Fruit fly (Drosophila melanogaster): ENCODE data around the gene CG9515.

CG9515 gene

DNA sequence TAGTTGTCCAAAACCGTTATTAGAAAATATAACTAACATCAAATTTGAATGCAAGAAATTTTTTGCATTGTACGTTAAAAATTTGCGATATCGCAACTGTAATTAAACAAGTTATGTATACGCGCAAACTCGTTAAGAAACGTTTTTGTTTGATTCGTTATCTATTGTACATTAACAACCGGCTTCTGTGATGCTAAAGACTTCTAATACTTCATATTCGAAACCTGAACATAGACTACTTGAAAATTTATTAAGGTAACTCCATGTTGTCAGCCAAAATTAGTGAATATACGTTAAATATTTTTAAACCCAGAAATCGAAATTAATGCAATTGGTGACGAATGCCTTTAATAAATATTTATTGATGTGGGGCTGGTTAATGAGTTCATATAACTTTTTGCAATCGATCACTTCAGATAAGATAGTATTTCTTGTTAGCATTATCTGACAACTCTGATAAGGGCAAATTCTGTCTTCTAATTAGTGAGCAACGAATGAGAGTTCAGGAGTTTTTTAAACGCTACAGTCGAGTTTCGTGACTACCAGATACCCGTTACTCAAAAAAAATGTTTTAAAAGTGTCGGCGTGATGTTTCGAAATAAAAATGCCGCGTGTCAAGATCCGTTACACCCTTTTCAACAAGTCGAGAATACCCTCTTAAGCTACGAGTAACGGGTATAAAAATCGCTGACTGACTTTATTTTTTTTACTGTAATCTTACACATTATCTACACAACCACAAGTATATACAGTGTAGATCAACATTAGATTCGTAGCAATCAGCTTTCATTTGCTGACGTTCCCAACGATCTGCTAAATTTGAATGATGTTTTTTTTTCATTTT is 9.4 kb upstream of the CG9515 start (continued):
- TF ChIP-seq CG7963 (GFP tag; IDR thresholded peaks at IDR 0.05; ENCODE audit: partially characterized antibody), result 0 out of 3 replicates have a peak, but pooled peaks have one; percentile 18
- peak; percentile 24 for TF ChIP-seq Sox102F (GFP tag; optimal IDR thresholded peaks at IDR 0.05)
- TF ChIP-seq CG14441 (GFP tag; IDR thresholded peaks at IDR 0.05), result peak; percentile 56
- no peak for TF ChIP-seq sna (GFP tag; IDR thresholded peaks at IDR 0.05; ENCODE audit: partially characterized antibody)
- TF ChIP-seq lmd (GFP tag; IDR thresholded peaks at IDR 0.05), result peak; percentile 60
- TF ChIP-seq CG3995 (GFP tag; optimal IDR thresholded peaks at IDR 0.05), result peak; percentile 10
- no peak for TF ChIP-seq abd-A (tag; optimal IDR thresholded peaks at IDR 0.05)
- TF ChIP-seq chif (GFP tag; optimal IDR thresholded peaks at IDR 0.05), result peak in 1 of 2 experiments; percentile 52
- peak; percentile 76; the same call in 2 of the 3 replicates for TF ChIP-seq Opbp (GFP tag; IDR thresholded peaks at IDR 0.05; ENCODE audit: partially characterized antibody)
- peak; percentile 28 for TF ChIP-seq Hsf (GFP tag; optimal IDR thresholded peaks at IDR 0.05)
- peak; percentile 76 for TF ChIP-seq CTCF (GFP tag; optimal IDR thresholded peaks at IDR 0.05)
- no peak for TF ChIP-seq Nf-YB (GFP tag; optimal IDR thresholded peaks at IDR 0.05)
- no peak for TF ChIP-seq CG5245 (GFP tag; optimal IDR thresholded peaks at IDR 0.05)
- TF ChIP-seq tna (GFP tag; IDR thresholded peaks at IDR 0.05; ENCODE audit: partially characterized antibody), result 0 out of 2 replicates have a peak, but pooled peaks have one; percentile 10
- TF ChIP-seq stwl (tag; optimal IDR thresholded peaks at IDR 0.05), result peak; percentile 87
- peak; percentile 23 for TF ChIP-seq tin (GFP tag; optimal IDR thresholded peaks at IDR 0.05)
- peak; percentile 27 to 33 for TF ChIP-seq bsh (GFP tag; optimal IDR thresholded peaks at IDR 0.05)
- peak; percentile 5 for TF ChIP-seq CG5180 (GFP tag; optimal IDR thresholded peaks at IDR 0.05)
- TF ChIP-seq CG18011 (GFP tag; optimal IDR thresholded peaks at IDR 0.05), result peak; percentile 97
- TF ChIP-seq Chrac-16 (GFP tag; optimal IDR thresholded peaks at IDR 0.05), result peak; percentile 55
- TF ChIP-seq hth (optimal IDR thresholded peaks at IDR 0.05), result no peak
- peak; percentile 15 for TF ChIP-seq az2 (GFP tag; optimal IDR thresholded peaks at IDR 0.05)
- TF ChIP-seq CG7556 (GFP tag; optimal IDR thresholded peaks at IDR 0.05), result no peak
- TF ChIP-seq run (tag; optimal IDR thresholded peaks at IDR 0.05), result peak; percentile 9
- peak; percentile 58 for TF ChIP-seq E2f2 (GFP tag; IDR thresholded peaks at IDR 0.05)
- TF ChIP-seq CG16813 (GFP tag; IDR thresholded peaks at IDR 0.05; ENCODE audit: partially characterized antibody), result peak; percentile 74
- peak; percentile 91 for TF ChIP-seq Myb (GFP tag; optimal IDR thresholded peaks at IDR 0.05)
- peak; percentile 54 for TF ChIP-seq Hmr (GFP tag; optimal IDR thresholded peaks at IDR 0.05)
- TF ChIP-seq crp (GFP tag; optimal IDR thresholded peaks at IDR 0.05), result no peak
- no peak for TF ChIP-seq dan (GFP tag; IDR thresholded peaks at IDR 0.05)
- no peak for TF ChIP-seq CG8290 (GFP tag; optimal IDR thresholded peaks at IDR 0.05)
- peak in 1 of 2 experiments; percentile 61 for TF ChIP-seq CG8290 (tag; optimal IDR thresholded peaks at IDR 0.05)
- peak; percentile 27 for TF ChIP-seq CG16815 (GFP tag; optimal IDR thresholded peaks at IDR 0.05)
- TF ChIP-seq bowl (GFP tag; IDR thresholded peaks at IDR 0.05), result no peak
- no peak for TF ChIP-seq CG11456 (GFP tag; IDR thresholded peaks at IDR 0.05)
- TF ChIP-seq vvl (GFP tag; IDR thresholded peaks at IDR 0.05), result peak; percentile 58
- TF ChIP-seq tll (GFP tag; optimal IDR thresholded peaks at IDR 0.05), result peak in 1 of 2 experiments; percentile 26
- peak; percentile 83 for TF ChIP-seq amos (GFP tag; IDR thresholded peaks at IDR 0.05; ENCODE audit: partially characterized antibody)
- TF ChIP-seq CG12391 (tag; optimal IDR thresholded peaks at IDR 0.05), result peak; percentile 12
- no peak for TF ChIP-seq bigmax (GFP tag; optimal IDR thresholded peaks at IDR 0.05)
- peak; percentile 30 for TF ChIP-seq Mes4 (GFP tag; optimal IDR thresholded peaks at IDR 0.05)
- peak; percentile 9 for TF ChIP-seq fu2 (GFP tag; optimal IDR thresholded peaks at IDR 0.05)
- peak; percentile 17 for TF ChIP-seq gro (GFP tag; optimal IDR thresholded peaks at IDR 0.05)
- peak; percentile 57 for TF ChIP-seq H2.0 (GFP tag; IDR thresholded peaks at IDR 0.05)
- peak; percentile 68 for TF ChIP-seq ci (GFP tag; IDR thresholded peaks at IDR 0.05)
- TF ChIP-seq ATbp (GFP tag; optimal IDR thresholded peaks at IDR 0.05), result peak; percentile 14
- peak; percentile 2 for TF ChIP-seq CG15696 (tag; optimal IDR thresholded peaks at IDR 0.05)
- peak; percentile 56; the same call in 1 of the 2 replicates for TF ChIP-seq stc (GFP tag; IDR thresholded peaks at IDR 0.05)
